Fruit fly (Drosophila melanogaster): ENCODE measurements around the gene Ccdc85.

Ccdc85 gene

dm6 chr2L:3041918-3042615 lies 43.0 kb downstream of the Ccdc85 start, which contains the start of gene CG17261 (continued):
- 0 out of 3 replicates have a peak, but pooled peaks have one; percentile 29 for TF ChIP-seq ken (GFP tag; IDR thresholded peaks at IDR 0.05)
- no peak for TF ChIP-seq ase (GFP tag; IDR thresholded peaks at IDR 0.05)
- peak; percentile 25 for TF ChIP-seq CoRest (tag; optimal IDR thresholded peaks at IDR 0.05)
- TF ChIP-seq oc (tag; optimal IDR thresholded peaks at IDR 0.05): no peak
- TF ChIP-seq ssp (GFP tag; IDR thresholded peaks at IDR 0.05): 0 out of 2 replicates have a peak, but pooled peaks have one; percentile 18
- TF ChIP-seq CG13624 (GFP tag; optimal IDR thresholded peaks at IDR 0.05): peak; percentile 38
- TF ChIP-seq cwo (GFP tag; optimal IDR thresholded peaks at IDR 0.05): peak; percentile 99
- TF ChIP-seq dm (GFP tag; optimal IDR thresholded peaks at IDR 0.05): peak; percentile 21
- no peak for TF ChIP-seq MESR4 (GFP tag; optimal IDR thresholded peaks at IDR 0.05)
- no peak for TF ChIP-seq jing (GFP tag; optimal IDR thresholded peaks at IDR 0.05)
- TF ChIP-seq CG13894 (tag; optimal IDR thresholded peaks at IDR 0.05): peak; percentile 16
- TF ChIP-seq CG17385 (GFP tag; optimal IDR thresholded peaks at IDR 0.05): peak; percentile 44
- peak; percentile 49 for TF ChIP-seq Hand (GFP tag; optimal IDR thresholded peaks at IDR 0.05)
- peak; percentile 44 for TF ChIP-seq Fer3 (tag; optimal IDR thresholded peaks at IDR 0.05)
- TF ChIP-seq vfl (GFP tag; optimal IDR thresholded peaks at IDR 0.05): peak; percentile 25
- TF ChIP-seq CG15514 (GFP tag; optimal IDR thresholded peaks at IDR 0.05): peak; percentile 30
- TF ChIP-seq her (GFP tag; optimal IDR thresholded peaks at IDR 0.05): peak; percentile 58
- TF ChIP-seq Myb (GFP tag; optimal IDR thresholded peaks at IDR 0.05): peak; percentile 31
- TF ChIP-seq crol (GFP tag; IDR thresholded peaks at IDR 0.05): peak; percentile 62
- TF ChIP-seq shn (GFP tag; optimal IDR thresholded peaks at IDR 0.05): peak; percentile 23
- peak; percentile 31; the same call in 1 of the 3 replicates for TF ChIP-seq tgo (GFP tag; IDR thresholded peaks at IDR 0.05)
- peak; percentile 53 for TF ChIP-seq HmgZ (tag; optimal IDR thresholded peaks at IDR 0.05)
- peak; percentile 68 for TF ChIP-seq grn (GFP tag; optimal IDR thresholded peaks at IDR 0.05)
- no peak for TF ChIP-seq maf-S (GFP tag; optimal IDR thresholded peaks at IDR 0.05)
- peak; percentile 4 for TF ChIP-seq CG13424 (tag; optimal IDR thresholded peaks at IDR 0.05)
- TF ChIP-seq lmd (GFP tag; IDR thresholded peaks at IDR 0.05): peak; percentile 24; the same call in 1 of the 2 replicates
- peak; percentile 23 for TF ChIP-seq CG12071 (GFP tag; optimal IDR thresholded peaks at IDR 0.05)
- peak; percentile 47; the same call in 1 of the 2 replicates for TF ChIP-seq sob (GFP tag; IDR thresholded peaks at IDR 0.05)
- peak; percentile 68 for TF ChIP-seq Fer1 (GFP tag; optimal IDR thresholded peaks at IDR 0.05)
- 0 out of 2 replicates have a peak, but pooled peaks have one; percentile 5 for TF ChIP-seq ranshi (GFP tag; IDR thresholded peaks at IDR 0.05)
- TF ChIP-seq ind (GFP tag; optimal IDR thresholded peaks at IDR 0.05): peak; percentile 42
- TF ChIP-seq CG2120 (GFP tag; optimal IDR thresholded peaks at IDR 0.05): peak; percentile 86
- TF ChIP-seq Sin3A (optimal IDR thresholded peaks at IDR 0.05): no peak
- TF ChIP-seq ERR (GFP tag; optimal IDR thresholded peaks at IDR 0.05): peak; percentile 49
- peak; percentile 80 for TF ChIP-seq lab (GFP tag; optimal IDR thresholded peaks at IDR 0.05)
- peak; percentile 89 for TF ChIP-seq Hey (tag; optimal IDR thresholded peaks at IDR 0.05)
- no peak for TF ChIP-seq hbn (GFP tag; IDR thresholded peaks at IDR 0.05; ENCODE audit: partially characterized antibody)
- no peak for TF ChIP-seq phol (tag; optimal IDR thresholded peaks at IDR 0.05)
- peak; percentile 99 for TF ChIP-seq CG34376 (GFP tag; optimal IDR thresholded peaks at IDR 0.05)
- TF ChIP-seq Sox102F (GFP tag; optimal IDR thresholded peaks at IDR 0.05): peak; percentile 21
- TF ChIP-seq CG7987 (GFP tag; optimal IDR thresholded peaks at IDR 0.05): peak; percentile 86
- TF ChIP-seq Chrac-16 (GFP tag; optimal IDR thresholded peaks at IDR 0.05): peak; percentile 25
- TF ChIP-seq CG14710 (tag; optimal IDR thresholded peaks at IDR 0.05): no peak
- TF ChIP-seq fd3F (GFP tag; optimal IDR thresholded peaks at IDR 0.05): no peak
- peak; percentile 49 for TF ChIP-seq grau (tag; optimal IDR thresholded peaks at IDR 0.05)
- TF ChIP-seq CG6813 (GFP tag; optimal IDR thresholded peaks at IDR 0.05): no peak
- TF ChIP-seq slbo (GFP tag; IDR thresholded peaks at IDR 0.05): peak; percentile 70
- TF ChIP-seq vvl (GFP tag; IDR thresholded peaks at IDR 0.05): peak; percentile 30; the same call in 1 of the 2 replicates
- TF ChIP-seq Rfx (GFP tag; IDR thresholded peaks at IDR 0.05): peak; percentile 78

All from whole organism, embryonic.